Worm (Caenorhabditis elegans): Measurements from ENCODE around the gene glt-6.

DNA sequence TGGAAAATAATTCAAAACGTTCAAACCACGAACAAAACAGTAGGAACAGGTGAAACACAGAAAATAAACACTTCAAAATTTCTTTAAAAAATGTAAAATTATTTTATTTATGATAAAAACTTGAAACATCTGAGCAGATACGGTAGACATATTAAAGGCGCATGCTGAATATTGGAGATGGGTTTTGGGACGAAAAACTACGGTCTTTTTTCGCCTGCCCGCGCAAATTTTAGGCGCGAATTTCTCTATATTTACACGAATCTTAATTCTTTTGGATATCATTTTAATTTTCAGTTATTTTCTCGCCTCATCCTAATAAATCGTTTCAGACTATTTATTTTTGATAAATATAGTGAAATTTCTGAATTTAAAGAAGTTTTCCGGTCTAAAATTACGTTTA, 25.7 kb upstream of the glt-6 start:
- TF ChIP-seq lin-15B (tag; optimal IDR thresholded peaks at IDR 0.05) (no peak), lin-39 (tag; optimal IDR thresholded peaks at IDR 0.05) (no peak), xbp-1 (tag; optimal IDR thresholded peaks at IDR 0.05) (no peak), aly-2 (tag; optimal IDR thresholded peaks at IDR 0.05) (no peak), zag-1 (tag; optimal IDR thresholded peaks at IDR 0.05) (no peak), snpc-4 (tag; optimal IDR thresholded peaks at IDR 0.05) (no peak), fos-1 (tag; optimal IDR thresholded peaks at IDR 0.05) (no peak), pax-3 (tag; optimal IDR thresholded peaks at IDR 0.05) (no peak)
